Fruit fly (Drosophila melanogaster) whole organism, prepupa: ENCODE data around the gene CG33642.

Experiments used
- CG16779 ChIP-seq: fragments of 200-800 bp; sonication (Bioruptor generic); optimal IDR thresholded peaks from 3 replicates; lab custom pipeline; 2017; ENCODE audit warnings: missing biosample characterization, mild to moderate bottlenecking, missing genetic modification characterization
- CG6276 ChIP-seq: fragments of 200-800 bp; sonication (Bioruptor generic); optimal IDR thresholded peaks from 2 replicates; lab custom pipeline; 2017; ENCODE audit warnings: missing biosample characterization, mild to moderate bottlenecking, missing genetic modification characterization
- CG6808 ChIP-seq: fragments of 200-800 bp; sonication (Bioruptor generic); optimal IDR thresholded peaks from 3 replicates; lab custom pipeline; 2017; ENCODE audit warnings: missing biosample characterization, missing genetic modification characterization, mild to moderate bottlenecking, moderate library complexity, missing genetic modification reagents
- CG6854 ChIP-seq: fragments of 200-800 bp; sonication (Bioruptor generic); optimal IDR thresholded peaks from 2 replicates; lab custom pipeline; 2017; ENCODE audit warnings: missing biosample characterization, mild to moderate bottlenecking, missing genetic modification characterization
- CG8632 ChIP-seq: fragments of 200-800 bp; sonication (Bioruptor generic); optimal IDR thresholded peaks from 3 replicates; lab custom pipeline; 2016; ENCODE audit warnings: missing biosample characterization, missing genetic modification characterization
- Eip75B ChIP-seq: fragments of 200-800 bp; sonication (Bioruptor generic); optimal IDR thresholded peaks from 3 replicates; lab custom pipeline; 2016; ENCODE audit warnings: missing biosample characterization, missing genetic modification characterization
- Eip93F ChIP-seq: fragments of 200-800 bp; sonication (Bioruptor generic); optimal IDR thresholded peaks from 2 replicates; lab custom pipeline; 2016; ENCODE audit warnings: missing biosample characterization, mild to moderate bottlenecking, missing genetic modification characterization
- Hr39 ChIP-seq: fragments of 200-800 bp; sonication (Bioruptor generic); optimal IDR thresholded peaks from 2 replicates; lab custom pipeline; 2016; ENCODE audit warnings: missing biosample characterization, missing genetic modification characterization
- Sox102F ChIP-seq: fragments of 200-800 bp; sonication (Bioruptor generic); optimal IDR thresholded peaks from 2 replicates; lab custom pipeline; 2016; ENCODE audit warnings: missing biosample characterization, mild to moderate bottlenecking, missing genetic modification characterization
- Sox14 ChIP-seq: fragments of 200-800 bp; sonication (Bioruptor generic); optimal IDR thresholded peaks from 3 replicates; lab custom pipeline; 2016; ENCODE audit warnings: missing biosample characterization, missing genetic modification characterization
- Sox15 ChIP-seq: fragments of 200-800 bp; sonication (Bioruptor generic); optimal IDR thresholded peaks from 3 replicates; lab custom pipeline; 2016; ENCODE audit warnings: missing biosample characterization, missing genetic modification characterization
- dsx ChIP-seq: fragments of 200-800 bp; optimal IDR thresholded peaks from 3 replicates; lab custom pipeline; 2019; ENCODE audit warnings: missing biosample characterization, mild to moderate bottlenecking, missing genetic modification characterization, moderate library complexity; ENCODE audit not compliant: poor library complexity, severe bottlenecking
- fd85E ChIP-seq: fragments of 200-800 bp; sonication (Bioruptor generic); optimal IDR thresholded peaks from 3 replicates; lab custom pipeline; 2016; ENCODE audit warnings: missing biosample characterization, missing genetic modification characterization
- salr ChIP-seq, 2 experiments: fragments of 200-800 bp; sonication (Bioruptor generic); optimal IDR thresholded peaks; 3 replicates each; lab custom pipeline; 2016 to 2018; ENCODE audit warnings: missing biosample characterization in 2 of 2, missing genetic modification characterization in 2 of 2, mild to moderate bottlenecking in 1 of 2

DNA sequence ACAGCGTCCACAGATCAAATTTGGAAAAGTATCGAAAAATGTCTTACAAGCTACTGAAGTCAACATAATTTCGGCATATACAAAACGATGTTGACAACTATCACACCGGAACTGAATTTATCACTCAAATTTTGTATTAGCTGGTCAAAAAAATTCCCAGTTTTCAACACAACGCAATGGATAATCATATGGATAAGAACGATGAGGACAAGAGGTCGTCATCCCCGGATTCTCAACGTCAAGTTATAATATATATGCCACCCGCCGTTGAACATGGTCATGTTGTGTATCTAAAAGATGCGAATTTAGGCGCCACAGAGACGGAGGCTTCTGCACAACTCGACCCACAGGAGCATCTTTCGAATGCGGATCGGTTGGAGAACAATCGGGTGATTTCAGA is 12.7 kb downstream of the CG33642 start, which contains the start of gene CG9263:
- TF ChIP-seq Hr39 (no peak), Sox14 (GFP tag; lab: Kevin White, UChicago) (no peak), dsx (GFP tag; lab: Kevin White, UChicago) (no peak), CG8632 (GFP tag; lab: Kevin White, UChicago) (no peak), salr (GFP tag; optimal IDR thresholded peaks at IDR 0.05; lab: Kevin White, UChicago) (no peak), Eip93F (GFP tag; lab: Kevin White, UChicago) (no peak), Sox102F (GFP tag; lab: Kevin White, UChicago) (no peak), CG6808 (GFP tag; lab: Kevin White, UChicago) (no peak), fd85E (GFP tag; lab: Kevin White, UChicago) (no peak), CG16779 (tag; lab: Kevin White, UChicago) (no peak), Sox15 (GFP tag; lab: Kevin White, UChicago) (no peak), CG6854 (GFP tag; lab: Kevin White, UChicago) (no peak), Eip75B (GFP tag; lab: Kevin White, UChicago) (no peak), CG6276 (GFP tag; lab: Kevin White, UChicago) (no peak)
